Worm (Caenorhabditis elegans) whole organism, L4/young adult: ENCODE measurements around the gene dim-1.

Experiments used
- W03F9.2 ChIP-seq: fragments of 150-350 bp; optimal IDR thresholded peaks from 2 replicates; lab custom pipeline; 2014; ENCODE audit warnings: missing biosample characterization, missing genetic modification characterization
- dao-5 ChIP-seq: sonication (generic microtip); optimal IDR thresholded peaks from 2 replicates; lab custom pipeline; 2016; ENCODE audit warnings: missing genotype, missing genetic modification characterization, moderate library complexity, missing compliant biosample characterization
- him-1 ChIP-seq: sonication (generic microtip); optimal IDR thresholded peaks from 2 replicates; lab custom pipeline; 2016; ENCODE audit warnings: missing genotype, missing genetic modification reagents, missing genetic modification characterization, missing compliant biosample characterization

DNA sequence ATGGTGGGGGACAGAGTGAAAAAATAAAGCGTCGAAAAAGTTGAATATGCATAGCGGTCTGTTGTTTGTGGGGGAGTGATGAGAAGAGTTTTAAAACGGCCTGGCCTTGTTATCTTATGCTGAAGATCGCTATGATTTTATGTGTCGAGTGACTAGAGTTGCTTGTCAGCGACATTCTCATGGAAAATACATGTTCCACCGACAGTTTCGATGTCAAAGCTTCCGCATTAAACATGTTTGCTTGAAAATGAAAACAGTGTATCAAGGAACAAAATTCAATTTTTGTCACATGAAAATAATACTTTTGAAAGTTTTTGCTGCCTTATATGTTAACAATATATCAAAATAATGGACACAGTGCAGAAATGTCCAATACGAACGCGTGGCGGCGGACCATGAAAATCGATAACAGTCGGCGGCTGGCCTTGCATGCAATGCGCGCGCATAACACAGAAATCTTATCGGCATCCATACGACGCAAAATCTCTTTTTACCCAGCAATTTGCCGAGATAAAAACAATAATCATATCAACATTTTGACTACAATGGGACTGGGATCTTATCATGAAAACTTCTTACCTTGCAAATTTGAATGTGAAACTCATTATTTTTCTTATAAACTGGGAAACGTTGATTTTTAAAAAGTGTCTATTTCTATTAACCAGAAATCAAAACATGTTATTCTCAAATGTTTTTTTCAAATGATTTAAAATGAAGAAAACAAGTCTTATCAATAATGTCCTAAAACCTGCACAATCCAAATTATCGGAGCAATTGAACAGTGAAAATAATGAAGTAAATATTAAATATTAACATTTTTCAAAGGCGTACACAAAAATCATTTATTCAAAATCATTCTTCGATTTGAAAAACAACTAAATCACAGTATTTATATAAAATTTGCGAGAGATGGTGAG lies 29.0 kb upstream of the dim-1 start:
- TF ChIP-seq him-1 (tag; lab: Kevin White, UChicago) (no peak), W03F9.2 (tag; lab: Kevin White, UChicago) (no peak), dao-5 (tag; lab: Kevin White, UChicago) (no peak)
